Fruit fly (Drosophila melanogaster) whole organism, embryonic: ENCODE data around the gene nAChRalpha6.

Experiments
- Aef1 ChIP-seq: fragments of 200-800 bp; sonication (Bioruptor generic); IDR thresholded peaks from 3 replicates; pipeline ENCODE4 v1.3.6; 2022; ENCODE audit warnings: missing biosample characterization, missing genetic modification characterization
- CG11456 ChIP-seq: fragments of 200-800 bp; sonication (Bioruptor generic); IDR thresholded peaks from 3 replicates; pipeline ENCODE4 v1.3.6; 2022; ENCODE audit warnings: missing biosample characterization, missing genetic modification characterization
- CG11504 ChIP-seq: fragments of 200-800 bp; sonication (Bioruptor generic); optimal IDR thresholded peaks from 3 replicates; lab custom pipeline; 2019; ENCODE audit warnings: missing biosample characterization, mild to moderate bottlenecking, missing genetic modification characterization, moderate library complexity
- CG12219 ChIP-seq: fragments of 200-800 bp; sonication (Bioruptor generic); optimal IDR thresholded peaks from 3 replicates; lab custom pipeline; 2018; ENCODE audit warnings: missing biosample characterization, mild to moderate bottlenecking, missing genetic modification characterization
- CG13123 ChIP-seq: fragments of 200-800 bp; sonication (Bioruptor generic); optimal IDR thresholded peaks from 2 replicates; lab custom pipeline; 2016; ENCODE audit warnings: missing biosample characterization, missing genetic modification characterization
- CG13424 ChIP-seq: fragments of 200-800 bp; sonication (Bioruptor generic); optimal IDR thresholded peaks from 2 replicates; lab custom pipeline; 2019; ENCODE audit warnings: missing biosample characterization, mild to moderate bottlenecking, missing genetic modification characterization, moderate library complexity
- CG15696 ChIP-seq: fragments of 200-800 bp; sonication (Bioruptor generic); optimal IDR thresholded peaks from 2 replicates; lab custom pipeline; 2019; ENCODE audit warnings: missing biosample characterization, mild to moderate bottlenecking, missing genetic modification characterization, moderate library complexity
- CG16863 ChIP-seq: fragments of 200-800 bp; sonication (Bioruptor generic); optimal IDR thresholded peaks from 3 replicates; lab custom pipeline; 2016; ENCODE audit warnings: missing biosample characterization, missing genetic modification characterization
- CG2678 ChIP-seq: fragments of 200-800 bp; sonication (Bioruptor generic); optimal IDR thresholded peaks from 3 replicates; lab custom pipeline; 2019; ENCODE audit warnings: missing biosample characterization, mild to moderate bottlenecking, missing genetic modification characterization, moderate library complexity
- CG30403 ChIP-seq: fragments of 200-800 bp; sonication (Bioruptor generic); optimal IDR thresholded peaks from 3 replicates; lab custom pipeline; 2016; ENCODE audit warnings: missing biosample characterization, missing genetic modification characterization
- CG31441 ChIP-seq: fragments of 200-800 bp; sonication (Bioruptor generic); IDR thresholded peaks from 2 replicates; pipeline ENCODE4 v1.3.6; 2022; ENCODE audit warnings: missing biosample characterization, missing genetic modification characterization
- CG4282 ChIP-seq: fragments of 200-800 bp; sonication (Bioruptor generic); optimal IDR thresholded peaks from 2 replicates; lab custom pipeline; 2016; ENCODE audit warnings: missing biosample characterization, missing genetic modification characterization
- CG4707 ChIP-seq: fragments of 200-800 bp; sonication (Bioruptor generic); optimal IDR thresholded peaks from 2 replicates; lab custom pipeline; 2018; ENCODE audit warnings: missing biosample characterization, mild to moderate bottlenecking, missing genetic modification characterization, moderate library complexity
- CG6689 ChIP-seq: fragments of 200-800 bp; sonication (Bioruptor generic); IDR thresholded peaks from 2 replicates; pipeline ENCODE4 v1.3.6; 2022; ENCODE audit warnings: missing biosample characterization, missing genetic modification characterization
- CG6765 ChIP-seq: fragments of 200-800 bp; sonication (Bioruptor generic); optimal IDR thresholded peaks from 3 replicates; lab custom pipeline; 2017; ENCODE audit warnings: missing biosample characterization, mild to moderate bottlenecking, missing genetic modification characterization
- CG7271 ChIP-seq: fragments of 200-800 bp; sonication (Bioruptor generic); optimal IDR thresholded peaks from 2 replicates; lab custom pipeline; 2018; ENCODE audit warnings: missing biosample characterization, mild to moderate bottlenecking, missing genetic modification characterization, moderate library complexity
- CG7987 ChIP-seq: fragments of 200-800 bp; sonication (Bioruptor generic); optimal IDR thresholded peaks from 2 replicates; lab custom pipeline; 2018; ENCODE audit warnings: missing biosample characterization, mild to moderate bottlenecking, missing genetic modification characterization, moderate library complexity
- CG9727 ChIP-seq: fragments of 200-800 bp; sonication (Bioruptor generic); optimal IDR thresholded peaks from 3 replicates; lab custom pipeline; 2017; ENCODE audit warnings: missing biosample characterization, mild to moderate bottlenecking, missing genetic modification characterization
- Deaf1 ChIP-seq: fragments of 200-800 bp; optimal IDR thresholded peaks from 3 replicates; lab custom pipeline; 2019; ENCODE audit warnings: missing biosample characterization, mild to moderate bottlenecking, missing genetic modification characterization, moderate library complexity
- Doc3 ChIP-seq: fragments of 200-800 bp; sonication (Bioruptor generic); IDR thresholded peaks from 3 replicates; pipeline ENCODE4 v1.3.6; 2022; ENCODE audit warnings: missing biosample characterization, missing genetic modification characterization; ENCODE audit not compliant: partially characterized antibody
- Ets65A ChIP-seq: fragments of 200-800 bp; sonication (Bioruptor generic); peaks from one replicate; lab custom pipeline; 2016; ENCODE audit warnings: missing biosample characterization, missing genetic modification characterization
- HHEX ChIP-seq: fragments of 200-800 bp; sonication (Bioruptor generic); optimal IDR thresholded peaks from 3 replicates; lab custom pipeline; 2017; ENCODE audit warnings: missing biosample characterization, mild to moderate bottlenecking, missing genetic modification characterization, missing genetic modification reagents
- Hmr ChIP-seq: fragments of 200-800 bp; sonication (Bioruptor generic); optimal IDR thresholded peaks from 3 replicates; lab custom pipeline; 2017; ENCODE audit warnings: mild to moderate bottlenecking, missing biosample characterization, missing genetic modification reagents, missing genetic modification characterization
- Med ChIP-seq: fragments of 200-800 bp; sonication (Bioruptor generic); peaks from one replicate; lab custom pipeline; 2016; ENCODE audit warnings: missing biosample characterization, missing genetic modification characterization, mild to moderate bottlenecking, inconsistent platforms, moderate library complexity
- Myb ChIP-seq: fragments of 200-800 bp; sonication (Bioruptor generic); optimal IDR thresholded peaks from 2 replicates; lab custom pipeline; 2016; ENCODE audit warnings: missing biosample characterization, missing genetic modification characterization
- Nf-YC ChIP-seq: fragments of 200-800 bp; optimal IDR thresholded peaks from 3 replicates; lab custom pipeline; 2019; ENCODE audit warnings: missing biosample characterization, mild to moderate bottlenecking, missing genetic modification characterization, moderate library complexity
- Oaz ChIP-seq: fragments of 200-800 bp; sonication (Bioruptor generic); IDR thresholded peaks from 2 replicates; pipeline ENCODE4 v1.3.6; 2022; ENCODE audit warnings: missing biosample characterization, missing genetic modification characterization
- Oli ChIP-seq: fragments of 200-800 bp; sonication (Bioruptor generic); optimal IDR thresholded peaks from 2 replicates; lab custom pipeline; 2018; ENCODE audit warnings: missing biosample characterization, mild to moderate bottlenecking, missing genetic modification characterization, moderate library complexity
- Opbp ChIP-seq: fragments of 200-800 bp; sonication (Bioruptor generic); IDR thresholded peaks from 3 replicates; pipeline ENCODE4 v1.3.6; 2022; ENCODE audit warnings: missing biosample characterization, missing genetic modification characterization; ENCODE audit not compliant: partially characterized antibody
- Stat92E ChIP-seq, 3 experiments: fragments of >200 bp in 2 of 3; fragments of 200-800 bp in 1 of 3; sonication (Bioruptor generic) in 1 of 3; optimal IDR thresholded peaks; 2 replicates each; lab custom pipeline; 2017 to 2019; ENCODE audit warnings: missing biosample characterization in 3 of 3, missing genetic modification characterization in 3 of 3, mild to moderate bottlenecking in 1 of 3, moderate library complexity in 1 of 3
- Trl ChIP-seq, 3 experiments: fragments of >200 bp in 2 of 3; fragments of 200-800 bp in 1 of 3; sonication (Bioruptor generic) in 1 of 3; optimal IDR thresholded peaks; 2 replicates in 1 of 3; 3 replicates in 2 of 3; lab custom pipeline; 2016 to 2017; ENCODE audit warnings: missing biosample characterization in 1 of 3, missing genetic modification characterization in 1 of 3
- YL-1 ChIP-seq: fragments of 200-800 bp; sonication (Bioruptor generic); optimal IDR thresholded peaks from 3 replicates; lab custom pipeline; 2017; ENCODE audit warnings: missing biosample characterization, mild to moderate bottlenecking, missing genetic modification characterization
- ab ChIP-seq: fragments of 200-800 bp; sonication (Bioruptor generic); optimal IDR thresholded peaks from 2 replicates; lab custom pipeline; 2016; ENCODE audit warnings: missing biosample characterization, missing genetic modification characterization
- az2 ChIP-seq: fragments of 200-800 bp; sonication (Bioruptor generic); optimal IDR thresholded peaks from 3 replicates; lab custom pipeline; 2016; ENCODE audit warnings: missing biosample characterization, missing genetic modification characterization
- cg ChIP-seq: fragments of 200-800 bp; sonication (Bioruptor generic); optimal IDR thresholded peaks from 3 replicates; lab custom pipeline; 2019; ENCODE audit warnings: missing biosample characterization, mild to moderate bottlenecking, missing genetic modification characterization, moderate library complexity
- dmrt99B ChIP-seq: fragments of 200-800 bp; sonication (Bioruptor generic); optimal IDR thresholded peaks from 2 replicates; lab custom pipeline; 2018; ENCODE audit warnings: missing biosample characterization, mild to moderate bottlenecking, missing genetic modification characterization, moderate library complexity
- ewg ChIP-seq: fragments of 200-800 bp; sonication (Bioruptor generic); optimal IDR thresholded peaks from 3 replicates; lab custom pipeline; 2017; ENCODE audit warnings: mild to moderate bottlenecking, missing biosample characterization, missing genetic modification reagents, missing genetic modification characterization
- fd96Cb ChIP-seq: fragments of 200-800 bp; sonication (Bioruptor generic); optimal IDR thresholded peaks from 2 replicates; lab custom pipeline; 2018; ENCODE audit warnings: missing biosample characterization, mild to moderate bottlenecking, missing genetic modification characterization, moderate library complexity
- gem ChIP-seq: fragments of 200-800 bp; sonication (Bioruptor generic); optimal IDR thresholded peaks from 2 replicates; lab custom pipeline; 2019; ENCODE audit warnings: missing biosample characterization, mild to moderate bottlenecking, missing genetic modification characterization, moderate library complexity
- gro ChIP-seq: fragments of 200-800 bp; sonication (Bioruptor generic); optimal IDR thresholded peaks from 2 replicates; lab custom pipeline; 2016; ENCODE audit warnings: missing biosample characterization, missing genetic modification characterization
- hkb ChIP-seq, 2 experiments: fragments of 200-800 bp in 1 of 2; fragments of >200 bp in 1 of 2; sonication (Bioruptor generic) in 1 of 2; IDR thresholded peaks in 1 of 2; optimal IDR thresholded peaks in 1 of 2; 2 replicates each; pipeline versions ENCODE4 v1.3.6 to Lab custom; 2017 to 2022; ENCODE audit warnings: missing biosample characterization in 1 of 2, missing genetic modification characterization in 1 of 2
- oc ChIP-seq: fragments of 200-800 bp; sonication (Bioruptor generic); optimal IDR thresholded peaks from 2 replicates; lab custom pipeline; 2018; ENCODE audit warnings: missing biosample characterization, mild to moderate bottlenecking, missing genetic modification characterization, moderate library complexity
- prd ChIP-seq, 3 experiments: fragments of >200 bp in 2 of 3; fragments of 200-800 bp in 1 of 3; sonication (Bioruptor generic) in 1 of 3; optimal IDR thresholded peaks in 2 of 3; IDR thresholded peaks in 1 of 3; 2 replicates in 2 of 3; 3 replicates in 1 of 3; pipeline versions ENCODE4 v1.3.6 to Lab custom; 2017 to 2022; ENCODE audit warnings: missing biosample characterization in 1 of 3, missing genetic modification characterization in 1 of 3
- sens ChIP-seq: fragments of 200-800 bp; sonication (Bioruptor generic); peaks from one replicate; lab custom pipeline; 2016; ENCODE audit warnings: missing biosample characterization, missing genetic modification characterization
- sisA ChIP-seq: fragments of 200-800 bp; sonication (Bioruptor generic); IDR thresholded peaks from 2 replicates; pipeline ENCODE4 v1.3.6; 2022; ENCODE audit warnings: missing biosample characterization, missing genetic modification characterization
- tx ChIP-seq: fragments of 200-800 bp; sonication (Bioruptor generic); optimal IDR thresholded peaks from 2 replicates; lab custom pipeline; 2016; ENCODE audit warnings: missing biosample characterization, missing genetic modification characterization
- vvl ChIP-seq: fragments of 200-800 bp; sonication (Bioruptor generic); IDR thresholded peaks from 2 replicates; pipeline ENCODE4 v1.3.6; 2022; ENCODE audit warnings: missing biosample characterization, missing genetic modification characterization
- z ChIP-seq: fragments of 200-800 bp; sonication (Bioruptor generic); IDR thresholded peaks from 3 replicates; pipeline ENCODE4 v1.3.6; 2022; ENCODE audit warnings: missing biosample characterization, missing genetic modification characterization

The nAChRalpha6 gene

DNA sequence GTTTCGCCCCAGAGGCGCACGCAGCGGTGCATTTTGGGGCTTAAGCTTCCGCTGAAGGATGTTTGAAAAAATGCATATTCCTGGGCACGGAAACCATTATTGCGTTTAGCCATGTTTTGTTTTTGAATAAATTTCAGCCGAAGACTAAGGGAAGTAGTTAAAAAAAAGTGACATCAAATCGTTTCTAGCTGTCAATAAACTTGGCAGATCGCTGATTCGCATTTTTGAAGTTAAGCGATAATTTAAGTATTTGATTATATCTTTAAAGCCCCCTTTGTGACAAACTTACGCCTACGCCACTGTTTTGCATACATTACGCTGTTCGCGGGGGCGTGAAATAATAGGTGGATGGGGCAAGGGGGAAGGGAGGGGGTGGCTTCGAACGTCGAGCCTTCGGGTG lies 21.7 kb downstream of the nAChRalpha6 start (continued):
- TF ChIP-seq Opbp (no peak), hkb (optimal IDR thresholded peaks at IDR 0.05; lab: Kevin White, UChicago) (no peak), hkb (GFP tag; IDR thresholded peaks at IDR 0.05; lab: Robert Waterston, UW) (0 out of 2 replicates have a peak, but pooled peaks have one; percentile 16), Doc3 (no peak), sens (GFP tag; lab: Kevin White, UChicago) (peak; percentile 13), dmrt99B (peak; percentile 39), Myb (GFP tag; lab: Kevin White, UChicago) (peak; percentile 6), CG7271 (tag; lab: Kevin White, UChicago) (no peak), HHEX (peak; percentile 43), vvl (GFP tag; lab: Robert Waterston, UW) (peak; percentile 28; the same call in 1 of the 2 replicates), CG31441 (0 out of 2 replicates have a peak, but pooled peaks have one; percentile 20), YL-1 (GFP tag; lab: Kevin White, UChicago) (no peak), tx (GFP tag; lab: Kevin White, UChicago) (peak; percentile 18), Oli (tag; lab: Kevin White, UChicago) (peak; percentile 46), gem (peak; percentile 45), Oaz (0 out of 2 replicates have a peak, but pooled peaks have one; percentile 21), CG13424 (tag; lab: Kevin White, UChicago) (peak; percentile 21)
- TF ChIP-seq, all 482 proteins: peak for 72

DNA sequence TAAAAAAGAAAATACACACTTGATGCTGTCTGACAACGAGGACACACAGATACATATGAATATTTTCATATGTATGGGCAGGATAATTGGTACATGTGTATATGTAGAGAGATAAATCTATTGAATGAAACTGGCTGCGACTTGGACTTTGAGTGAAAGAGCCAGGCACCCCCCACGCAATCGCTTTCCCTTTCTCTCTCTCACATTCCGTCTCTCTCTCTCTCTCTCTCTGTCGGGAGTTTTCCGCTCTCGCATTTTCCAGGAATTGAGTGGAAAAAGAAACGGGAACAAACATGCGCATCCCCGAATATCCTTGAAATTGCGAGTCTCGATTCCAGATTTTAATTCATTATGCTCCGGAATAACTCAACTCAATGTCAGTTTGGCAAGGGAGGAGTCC lies 22.6 kb downstream of the nAChRalpha6 start:
- TF ChIP-seq Deaf1 (tag; lab: Kevin White, UChicago) (peak; percentile 32), sisA (GFP tag; lab: Robert Waterston, UW) (no peak), Aef1 (no peak), CG7987 (no peak), CG30403 (no peak), CG16863 (GFP tag; lab: Kevin White, UChicago) (no peak), z (GFP tag; lab: Robert Waterston, UW) (peak; percentile 94), Trl (optimal IDR thresholded peaks at IDR 0.05; lab: Kevin White, UChicago) (peak; percentile 23 to 59), Trl (GFP tag; optimal IDR thresholded peaks at IDR 0.05; lab: Kevin White, UChicago) (no peak), CG6765 (GFP tag; lab: Kevin White, UChicago) (no peak), CG12219 (GFP tag; lab: Kevin White, UChicago) (no peak), ewg (peak; percentile 34), ab (GFP tag; lab: Kevin White, UChicago) (no peak), CG9727 (GFP tag; lab: Kevin White, UChicago) (no peak), CG4282 (GFP tag; lab: Kevin White, UChicago) (no peak), Nf-YC (no peak)

DNA sequence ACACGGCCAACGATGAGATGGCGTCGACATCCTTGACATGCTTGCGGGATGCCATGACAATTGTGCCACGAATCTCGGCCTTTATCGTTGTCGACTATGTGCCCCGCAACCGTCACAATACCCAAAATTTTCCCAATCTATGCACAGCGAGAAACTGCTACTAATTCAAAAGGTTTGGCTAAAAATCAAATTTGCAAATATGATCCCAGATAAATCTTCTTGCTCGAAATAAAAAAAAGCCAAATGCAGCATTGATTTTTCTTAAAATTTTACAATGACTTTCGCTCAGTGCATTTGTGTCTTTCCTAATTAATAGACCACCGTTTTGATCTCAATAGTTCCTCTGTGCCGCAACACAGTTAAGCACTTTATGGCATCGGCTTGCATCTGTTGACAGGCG lies 23.1 kb downstream of the nAChRalpha6 start:
- TF ChIP-seq Aef1 (peak; percentile 30; the same call in 1 of the 3 replicates), CG11504 (tag; lab: Kevin White, UChicago) (peak; percentile 17), CG13123 (GFP tag; lab: Kevin White, UChicago) (no peak), cg (GFP tag; lab: Kevin White, UChicago) (no peak), Hmr (no peak), Med (GFP tag; lab: Kevin White, UChicago) (peak; percentile 38), oc (tag; lab: Kevin White, UChicago) (no peak), fd96Cb (tag; lab: Kevin White, UChicago) (no peak), prd (optimal IDR thresholded peaks at IDR 0.05; lab: Kevin White, UChicago) (no peak), prd (GFP tag; IDR thresholded peaks at IDR 0.05; lab: Robert Waterston, UW) (peak; percentile 23; the same call in 1 of the 3 replicates), CG11456 (GFP tag; lab: Robert Waterston, UW) (0 out of 3 replicates have a peak, but pooled peaks have one; percentile 23), Stat92E (GFP tag; optimal IDR thresholded peaks at IDR 0.05; lab: Kevin White, UChicago) (no peak), CG2678 (no peak), az2 (GFP tag; lab: Kevin White, UChicago) (peak; percentile 3), Ets65A (GFP tag; lab: Kevin White, UChicago) (peak; percentile 78), gro (GFP tag; lab: Kevin White, UChicago) (no peak), CG15696 (tag; lab: Kevin White, UChicago) (no peak), Oli (tag; lab: Kevin White, UChicago) (no peak), CG4707 (GFP tag; lab: Kevin White, UChicago) (no peak), CG6689 (GFP tag; lab: Robert Waterston, UW) (peak; percentile 26; the same call in 1 of the 2 replicates)
